Worm (Caenorhabditis elegans): ENCODE results near the gene C49C8.1.

Gene C49C8.1

ce11 chrIV:8631033-8631432, 23.3 kb upstream of the C49C8.1 start, which contains the start of gene dgk-4:
Gene dgk-4 (plus strand): TSS chrIV:8631333.
- no peak for TF ChIP-seq unc-62 (GFP tag; optimal IDR thresholded peaks at IDR 0.05)

- TF ChIP-seq unc-62 (GFP tag; optimal IDR thresholded peaks at IDR 0.05), result no peak
These were observed 15.6 kb upstream of the C49C8.1 start, which contains the start of gene F42A9.9 for ce11 chrIV:8638761-8639160. Gene F42A9.9 (minus strand): TSS chrIV:8638861.

- no peak for TF ChIP-seq unc-62 (GFP tag; optimal IDR thresholded peaks at IDR 0.05)
These were observed 9.9 kb upstream of the C49C8.1 start, which contains the start of gene C49C8.3 for ce11 chrIV:8644432-8644831. Gene C49C8.3 (plus strand): TSS chrIV:8644732.

- no peak for TF ChIP-seq unc-62 (GFP tag; optimal IDR thresholded peaks at IDR 0.05)
These were observed 5.9 kb upstream of the C49C8.1 start, which contains the start of gene cyp-33E1 for ce11 chrIV:8648502-8648901. Gene cyp-33E1 (minus strand): TSS chrIV:8648602.

ce11 chrIV:8650696-8651095, 3.7 kb upstream of the C49C8.1 start, which contains the start of gene C49C8.2:
Gene C49C8.2 (plus strand): TSS chrIV:8651088.
- TF ChIP-seq unc-62 (GFP tag; optimal IDR thresholded peaks at IDR 0.05), result no peak

ce11 chrIV:8651835-8652234, 2.5 kb upstream of the C49C8.1 start, which contains the start of gene C49C8.8:
Gene C49C8.8 (plus strand): TSS chrIV:8652135.
- TF ChIP-seq unc-62 (GFP tag; optimal IDR thresholded peaks at IDR 0.05), result no peak

ce11 chrIV:8653592-8653991, 786 bp upstream of the C49C8.1 start, which contains the start of gene C49C8.5:
Gene C49C8.5 (minus strand): TSS chrIV:8653664.
- TF ChIP-seq unc-62 (GFP tag; optimal IDR thresholded peaks at IDR 0.05), result no peak

ce11 chrIV:8658122-8658521, 3.7 kb downstream of the C49C8.1 start, which contains the start of gene C49C8.6:
Gene C49C8.6 (minus strand): TSS chrIV:8658222.
- TF ChIP-seq unc-62 (GFP tag; optimal IDR thresholded peaks at IDR 0.05), result no peak

- no peak for TF ChIP-seq unc-62 (GFP tag; optimal IDR thresholded peaks at IDR 0.05)
These were observed 11.4 kb downstream of the C49C8.1 start for ce11 chrIV:8665778-8666177.

- TF ChIP-seq unc-62 (GFP tag; optimal IDR thresholded peaks at IDR 0.05), result no peak
These were observed 14.3 kb downstream of the C49C8.1 start, which contains the start of gene cdh-5 for ce11 chrIV:8668635-8669034. Gene cdh-5 (plus strand): TSS chrIV:8668935.

ce11 chrIV:8673733-8674375, 19.5 kb downstream of the C49C8.1 start:
- no peak for TF ChIP-seq unc-62 (GFP tag; optimal IDR thresholded peaks at IDR 0.05)

- TF ChIP-seq unc-62 (GFP tag; optimal IDR thresholded peaks at IDR 0.05), result no peak
These were observed 22.9 kb downstream of the C49C8.1 start, which contains the start of gene F08B4.8 for ce11 chrIV:8677303-8677702. Gene F08B4.8 (plus strand): TSS chrIV:8677603.

- no peak for TF ChIP-seq unc-62 (GFP tag; optimal IDR thresholded peaks at IDR 0.05)
These were observed 24.8 kb downstream of the C49C8.1 start, which contains the start of gene nlp-60 for ce11 chrIV:8679225-8679624. Gene nlp-60 (minus strand): TSS chrIV:8679325.

- no peak for TF ChIP-seq unc-62 (GFP tag; optimal IDR thresholded peaks at IDR 0.05)
These were observed 32.1 kb downstream of the C49C8.1 start, which contains the start of gene pole-2 for ce11 chrIV:8686510-8686909. Gene pole-2 (minus strand): TSS chrIV:8686610.

ce11 chrIV:8686966-8687365, 32.6 kb downstream of the C49C8.1 start:
- no peak for TF ChIP-seq unc-62 (GFP tag; optimal IDR thresholded peaks at IDR 0.05)

- no peak for TF ChIP-seq unc-62 (GFP tag; optimal IDR thresholded peaks at IDR 0.05)
These were observed 33.3 kb downstream of the C49C8.1 start, which contains the start of gene snrp-3 for ce11 chrIV:8687605-8688191. Gene snrp-3 (minus strand): TSS chrIV:8687810.

- no peak for TF ChIP-seq unc-62 (GFP tag; optimal IDR thresholded peaks at IDR 0.05)
These were observed 37.1 kb downstream of the C49C8.1 start, which contains the start of the genes hst-1 and ints-6 for ce11 chrIV:8691486-8691885. Gene hst-1 (minus strand): TSS chrIV:8691513. Gene ints-6 (plus strand): TSS chrIV:8691745.
